Fruit fly (Drosophila melanogaster): ENCODE data around the gene ATP6AP2.

The ATP6AP2 gene

dm6 chr3R:9222355-9222754 is 38.1 kb upstream of the ATP6AP2 start:
- TF ChIP-seq CG6854 (GFP tag; optimal IDR thresholded peaks at IDR 0.05) (no peak), Scr (GFP tag; IDR thresholded peaks at IDR 0.05; ENCODE audit: partially characterized antibody) (no peak), CG7987 (GFP tag; optimal IDR thresholded peaks at IDR 0.05) (no peak), Tbp (GFP tag; optimal IDR thresholded peaks at IDR 0.05) (no peak), bsh (GFP tag; optimal IDR thresholded peaks at IDR 0.05) (peak in 1 of 2 experiments; percentile 41), nom (GFP tag; optimal IDR thresholded peaks at IDR 0.05) (peak; percentile 31), NC2β (GFP tag; optimal IDR thresholded peaks at IDR 0.05) (no peak), CG2678 (tag; optimal IDR thresholded peaks at IDR 0.05) (no peak)

dm6 chr3R:9224807-9225206 is 35.6 kb upstream of the ATP6AP2 start:
- TF ChIP-seq CG6683 (GFP tag; optimal IDR thresholded peaks at IDR 0.05) (peak; percentile 10), Mad (GFP tag; optimal IDR thresholded peaks at IDR 0.05) (peak; percentile 39), knrl (GFP tag; IDR thresholded peaks at IDR 0.05; ENCODE audit: partially characterized antibody) (no peak), B-H2 (GFP tag; optimal IDR thresholded peaks at IDR 0.05) (no peak), sisA (GFP tag; IDR thresholded peaks at IDR 0.05) (peak; percentile 75; the same call in 1 of the 2 replicates), HLHmδ (GFP tag; optimal IDR thresholded peaks at IDR 0.05) (no peak), CG4617 (GFP tag; optimal IDR thresholded peaks at IDR 0.05; ENCODE audit: borderline replicate concordance) (peak; percentile 24), gsb-n (tag; optimal IDR thresholded peaks at IDR 0.05) (peak; percentile 45), lilli (GFP tag; optimal IDR thresholded peaks at IDR 0.05) (peak; percentile 60), grn (GFP tag; optimal IDR thresholded peaks at IDR 0.05) (no peak), CG3847 (GFP tag; IDR thresholded peaks at IDR 0.05) (0 out of 2 replicates have a peak, but pooled peaks have one; percentile 24), aop (GFP tag; IDR thresholded peaks at IDR 0.05) (no peak), psq (GFP tag; optimal IDR thresholded peaks at IDR 0.05) (peak; percentile 70), CG6689 (GFP tag; IDR thresholded peaks at IDR 0.05) (peak; percentile 84), zfh1 (GFP tag; IDR thresholded peaks at IDR 0.05) (peak; percentile 73; the same call in 2 of the 3 replicates), CG43689 (GFP tag; IDR thresholded peaks at IDR 0.05) (no peak), ERR (GFP tag; optimal IDR thresholded peaks at IDR 0.05) (no peak), HLH54F (GFP tag; optimal IDR thresholded peaks at IDR 0.05) (peak; percentile 9), Sox102F (GFP tag; optimal IDR thresholded peaks at IDR 0.05) (peak; percentile 87), her (GFP tag; optimal IDR thresholded peaks at IDR 0.05) (peak; percentile 10), CG15696 (tag; optimal IDR thresholded peaks at IDR 0.05) (peak; percentile 14), Jarid2 (GFP tag; optimal IDR thresholded peaks at IDR 0.05) (peak; percentile 28), Scr (GFP tag; IDR thresholded peaks at IDR 0.05; ENCODE audit: partially characterized antibody) (no peak), CG7839 (tag; optimal IDR thresholded peaks at IDR 0.05) (peak; percentile 57), kah (GFP tag; optimal IDR thresholded peaks at IDR 0.05) (peak; percentile 53), Doc2 (GFP tag; IDR thresholded peaks at IDR 0.05) (no peak), CG13624 (GFP tag; optimal IDR thresholded peaks at IDR 0.05) (peak; percentile 46), CG12659 (GFP tag; optimal IDR thresholded peaks at IDR 0.05) (peak; percentile 44), stc (GFP tag; IDR thresholded peaks at IDR 0.05) (peak; percentile 76), Atf3 (GFP tag; optimal IDR thresholded peaks at IDR 0.05) (peak; percentile 25), Elba2 (GFP tag; optimal IDR thresholded peaks at IDR 0.05) (no peak), CG31365 (tag; optimal IDR thresholded peaks at IDR 0.05) (no peak), wdn (GFP tag; IDR thresholded peaks at IDR 0.05) (peak; percentile 46; the same call in 1 of the 2 replicates), CoRest (tag; optimal IDR thresholded peaks at IDR 0.05) (peak; percentile 59), Drgx (GFP tag; IDR thresholded peaks at IDR 0.05) (peak; percentile 74), CG10462 (GFP tag; optimal IDR thresholded peaks at IDR 0.05) (peak; percentile 63), emc (GFP tag; optimal IDR thresholded peaks at IDR 0.05) (peak; percentile 10), wek (GFP tag; optimal IDR thresholded peaks at IDR 0.05) (no peak), ro (GFP tag; IDR thresholded peaks at IDR 0.05) (no peak), CG1602 (GFP tag; optimal IDR thresholded peaks at IDR 0.05) (peak; percentile 70), Hr51 (GFP tag; optimal IDR thresholded peaks at IDR 0.05) (peak in 1 of 2 experiments; percentile 77)
